Worm (Caenorhabditis elegans) whole organism, mixed stage, embryonic: ENCODE data around the gene taf-13.

Experiments used
- M03D4.4 ChIP-seq: sonication (generic microtip); optimal IDR thresholded peaks from 2 replicates; lab custom pipeline; 2017; ENCODE audit warnings: mild to moderate bottlenecking, missing genetic modification characterization, missing compliant biosample characterization
- bed-3 ChIP-seq: fragments of 200-800 bp; sonication (Bioruptor generic); optimal IDR thresholded peaks from 3 replicates; lab custom pipeline; 2018; ENCODE audit warnings: mild to moderate bottlenecking, missing genetic modification characterization, moderate library complexity, missing compliant biosample characterization
- blmp-1 ChIP-seq: fragments of 150-350 bp; optimal IDR thresholded peaks from 2 replicates; lab custom pipeline; 2014; ENCODE audit warnings: missing biosample characterization, missing genetic modification characterization
- ceh-39 ChIP-seq: fragments of 150-350 bp; optimal IDR thresholded peaks from 2 replicates; lab custom pipeline; 2014; ENCODE audit warnings: missing biosample characterization, missing genetic modification characterization
- ceh-43 ChIP-seq: fragments of 200-800 bp; sonication (Bioruptor generic); optimal IDR thresholded peaks from 2 replicates; lab custom pipeline; 2018; ENCODE audit warnings: mild to moderate bottlenecking, missing genetic modification characterization, moderate library complexity, missing compliant biosample characterization
- ceh-83 ChIP-seq: fragments of 200-800 bp; sonication (Bioruptor generic); optimal IDR thresholded peaks from 2 replicates; lab custom pipeline; 2018; ENCODE audit warnings: mild to moderate bottlenecking, missing genetic modification characterization, missing compliant biosample characterization
- ces-1 ChIP-seq: fragments of 150-350 bp; optimal IDR thresholded peaks from 2 replicates; lab custom pipeline; 2014; ENCODE audit warnings: missing biosample characterization, missing genetic modification reagents, missing genetic modification characterization
- cnd-1 ChIP-seq: fragments of 200-800 bp; sonication (Bioruptor generic); optimal IDR thresholded peaks from 2 replicates; lab custom pipeline; 2018; ENCODE audit warnings: mild to moderate bottlenecking, missing genetic modification characterization, missing compliant biosample characterization
- drap-1 ChIP-seq: fragments of 200-800 bp; sonication (Bioruptor generic); optimal IDR thresholded peaks from 3 replicates; lab custom pipeline; 2018; ENCODE audit warnings: mild to moderate bottlenecking, missing genetic modification characterization, missing compliant biosample characterization
- elt-1 ChIP-seq: sonication (generic microtip); optimal IDR thresholded peaks from 2 replicates; lab custom pipeline; 2017; ENCODE audit warnings: missing genetic modification characterization, mild to moderate bottlenecking, missing compliant biosample characterization, antibody characterized with exemption, moderate library complexity, borderline replicate concordance; ENCODE audit not compliant: insufficient read depth
- elt-3 ChIP-seq: fragments of 150-350 bp; optimal IDR thresholded peaks from 2 replicates; lab custom pipeline; 2014; ENCODE audit warnings: missing biosample characterization, missing genetic modification characterization
- flh-1 ChIP-seq: fragments of 200-800 bp; sonication (Bioruptor generic); optimal IDR thresholded peaks from 2 replicates; lab custom pipeline; 2018; ENCODE audit warnings: mild to moderate bottlenecking, missing genetic modification characterization, moderate library complexity, missing compliant biosample characterization
- ham-2 ChIP-seq: fragments of 200-800 bp; sonication (Bioruptor generic); optimal IDR thresholded peaks from 2 replicates; lab custom pipeline; 2018; ENCODE audit warnings: mild to moderate bottlenecking, missing genetic modification characterization, missing compliant biosample characterization
- hlh-1 ChIP-seq: fragments of 150-350 bp; optimal IDR thresholded peaks from 2 replicates; lab custom pipeline; 2014; ENCODE audit warnings: missing biosample characterization, missing genetic modification reagents, missing genetic modification characterization
- lin-13 ChIP-seq: fragments of 150-350 bp; optimal IDR thresholded peaks from 2 replicates; lab custom pipeline; 2014; ENCODE audit warnings: missing biosample characterization, missing genetic modification characterization
- lin-32 ChIP-seq: fragments of 200-800 bp; sonication (Bioruptor generic); optimal IDR thresholded peaks from 2 replicates; lab custom pipeline; 2018; ENCODE audit warnings: mild to moderate bottlenecking, missing genetic modification characterization, missing compliant biosample characterization
- lsy-2 ChIP-seq: fragments of 150-350 bp; optimal IDR thresholded peaks from 2 replicates; lab custom pipeline; 2014; ENCODE audit warnings: missing biosample characterization, missing genetic modification characterization
- mab-5 ChIP-seq: fragments of 150-350 bp; optimal IDR thresholded peaks from 2 replicates; lab custom pipeline; 2014; ENCODE audit warnings: missing biosample characterization, missing genetic modification characterization
- mep-1 ChIP-seq: fragments of 150-350 bp; optimal IDR thresholded peaks from 2 replicates; lab custom pipeline; 2017; ENCODE audit warnings: missing biosample characterization, missing genetic modification reagents, missing genetic modification characterization, inconsistent platforms
- mls-2 ChIP-seq: sonication (generic microtip); optimal IDR thresholded peaks from 2 replicates; lab custom pipeline; 2016; ENCODE audit warnings: mild to moderate bottlenecking, missing genetic modification characterization, moderate library complexity, missing compliant biosample characterization
- nhr-12 ChIP-seq: fragments of 150-350 bp; optimal IDR thresholded peaks from 2 replicates; lab custom pipeline; 2014; ENCODE audit warnings: missing biosample characterization, missing genetic modification characterization
- nhr-2 ChIP-seq: fragments of 150-350 bp; optimal IDR thresholded peaks from 2 replicates; lab custom pipeline; 2014; ENCODE audit warnings: missing biosample characterization, missing genetic modification characterization
- nhr-237 ChIP-seq: fragments of 150-350 bp; optimal IDR thresholded peaks from 2 replicates; lab custom pipeline; 2014; ENCODE audit warnings: missing biosample characterization, missing genetic modification characterization
- nhr-28 ChIP-seq: fragments of 150-350 bp; optimal IDR thresholded peaks from 2 replicates; lab custom pipeline; 2014; ENCODE audit warnings: missing biosample characterization, missing genetic modification characterization
- nhr-76 ChIP-seq: sonication (generic microtip); optimal IDR thresholded peaks from 2 replicates; lab custom pipeline; 2017; ENCODE audit warnings: missing biosample characterization, missing genetic modification characterization
- pha-4 ChIP-seq: fragments of 150-350 bp; optimal IDR thresholded peaks from 2 replicates; lab custom pipeline; 2018; ENCODE audit warnings: missing biosample characterization, missing genetic modification reagents, missing genetic modification characterization
- sem-2 ChIP-seq: fragments of 200-800 bp; sonication (Bioruptor generic); optimal IDR thresholded peaks from 2 replicates; lab custom pipeline; 2018; ENCODE audit warnings: mild to moderate bottlenecking, missing genetic modification characterization, missing compliant biosample characterization
- snpc-4 ChIP-seq: fragments of 150-350 bp; optimal IDR thresholded peaks from 2 replicates; lab custom pipeline; 2014; ENCODE audit warnings: missing biosample characterization, missing genetic modification characterization
- sptf-1 ChIP-seq: sonication (generic microtip); optimal IDR thresholded peaks from 2 replicates; lab custom pipeline; 2017; ENCODE audit warnings: mild to moderate bottlenecking, missing genetic modification characterization, moderate library complexity, missing compliant biosample characterization
- tbx-8 ChIP-seq: fragments of 200-800 bp; sonication (Bioruptor generic); optimal IDR thresholded peaks from 2 replicates; lab custom pipeline; 2018; ENCODE audit warnings: mild to moderate bottlenecking, missing genetic modification characterization, moderate library complexity, missing compliant biosample characterization
- unc-120 ChIP-seq: sonication (generic microtip); optimal IDR thresholded peaks from 2 replicates; lab custom pipeline; 2017; ENCODE audit warnings: missing genetic modification characterization, missing compliant biosample characterization; ENCODE audit not compliant: poor library complexity, severe bottlenecking
- unc-39 ChIP-seq: fragments of 150-350 bp; optimal IDR thresholded peaks from 2 replicates; lab custom pipeline; 2014; ENCODE audit warnings: missing biosample characterization, missing genetic modification characterization
- unc-62 ChIP-seq: fragments of 150-350 bp; optimal IDR thresholded peaks from 2 replicates; lab custom pipeline; 2014; ENCODE audit warnings: missing biosample characterization, missing genetic modification reagents, missing genetic modification characterization
- zip-8 ChIP-seq: fragments of 150-350 bp; optimal IDR thresholded peaks from 2 replicates; lab custom pipeline; 2014; ENCODE audit warnings: missing biosample characterization, missing genetic modification characterization
- ztf-11 ChIP-seq: fragments of 150-350 bp; optimal IDR thresholded peaks from 2 replicates; lab custom pipeline; 2014; ENCODE audit warnings: missing biosample characterization, missing genetic modification characterization

taf-13 gene

ce11 chrII:10566458-10566857 lies 39.0 kb downstream of the taf-13 start:
- no peak for TF ChIP-seq lsy-2 (tag; lab: Kevin White, UChicago)
- TF ChIP-seq unc-62 (GFP tag; lab: Kevin White, UChicago): no peak
- no peak for TF ChIP-seq nhr-237 (tag; lab: Kevin White, UChicago)
- no peak for TF ChIP-seq bed-3 (GFP tag; lab: Kevin White, UChicago)
- no peak for TF ChIP-seq sem-2 (GFP tag; lab: Kevin White, UChicago)
- TF ChIP-seq ceh-43: no peak
- TF ChIP-seq lin-32 (GFP tag; lab: Kevin White, UChicago): no peak
- TF ChIP-seq mab-5 (tag; lab: Kevin White, UChicago): no peak
- no peak for TF ChIP-seq ham-2
- no peak for TF ChIP-seq elt-3 (tag; lab: Kevin White, UChicago)
- no peak for TF ChIP-seq drap-1 (GFP tag; lab: Kevin White, UChicago)
- TF ChIP-seq ceh-83 (GFP tag; lab: Kevin White, UChicago): no peak
- TF ChIP-seq unc-39 (tag; lab: Kevin White, UChicago): no peak
- TF ChIP-seq tbx-8 (GFP tag; lab: Kevin White, UChicago): no peak
- no peak for TF ChIP-seq lin-13 (tag; lab: Kevin White, UChicago)
- TF ChIP-seq flh-1 (GFP tag; lab: Kevin White, UChicago): no peak
- no peak for TF ChIP-seq mls-2
- no peak for TF ChIP-seq snpc-4 (tag; lab: Kevin White, UChicago)
- TF ChIP-seq elt-1 (tag; lab: Kevin White, UChicago): no peak

- no peak for TF ChIP-seq ceh-39 (tag; lab: Kevin White, UChicago)
- TF ChIP-seq ceh-83 (GFP tag; lab: Kevin White, UChicago): no peak
- TF ChIP-seq nhr-28 (tag; lab: Kevin White, UChicago): no peak
- no peak for TF ChIP-seq sptf-1 (tag; lab: Kevin White, UChicago)
- no peak for TF ChIP-seq lsy-2 (tag; lab: Kevin White, UChicago)
- TF ChIP-seq ham-2: no peak
These were observed 40.8 kb downstream of the taf-13 start, which contains the start of the genes C06A1.6 and C06A1.7 for ce11 chrII:10564578-10564977. Gene C06A1.6 (minus strand): TSS chrII:10564678. Gene C06A1.7 (plus strand): TSS chrII:10564891.

ce11 chrII:10563368-10563767 lies 42.0 kb downstream of the taf-13 start, which contains the start of gene cdc-48.1:
Gene cdc-48.1 (minus strand): TSS chrII:10563407.
- TF ChIP-seq ces-1 (GFP tag; lab: Kevin White, UChicago) (peak; percentile 98), nhr-12 (tag; lab: Kevin White, UChicago) (peak; percentile 68), nhr-237 (tag; lab: Kevin White, UChicago) (peak; percentile 100), drap-1 (GFP tag; lab: Kevin White, UChicago) (peak; percentile 92), mab-5 (tag; lab: Kevin White, UChicago) (peak; percentile 84), ztf-11 (tag; lab: Kevin White, UChicago) (peak; percentile 80), elt-3 (tag; lab: Kevin White, UChicago) (peak; percentile 85), mep-1 (tag; lab: Kevin White, UChicago) (peak; percentile 100), lin-13 (tag; lab: Kevin White, UChicago) (peak; percentile 100), pha-4 (tag; lab: Kevin White, UChicago) (peak; percentile 98), lin-32 (GFP tag; lab: Kevin White, UChicago) (peak; percentile 37), mls-2 (peak; percentile 89), tbx-8 (GFP tag; lab: Kevin White, UChicago) (peak; percentile 72), bed-3 (GFP tag; lab: Kevin White, UChicago) (peak; percentile 63), flh-1 (GFP tag; lab: Kevin White, UChicago) (peak; percentile 49), ceh-39 (tag; lab: Kevin White, UChicago) (peak; percentile 99), nhr-76 (tag; lab: Kevin White, UChicago) (no peak), cnd-1 (tag; lab: Kevin White, UChicago) (peak; percentile 96), ceh-43 (peak; percentile 87), unc-39 (tag; lab: Kevin White, UChicago) (peak; percentile 36), blmp-1 (tag; lab: Kevin White, UChicago) (peak; percentile 79), hlh-1 (peak; percentile 88), zip-8 (no peak), sptf-1 (tag; lab: Kevin White, UChicago) (peak; percentile 97), nhr-28 (tag; lab: Kevin White, UChicago) (peak; percentile 87), unc-120 (tag; lab: Kevin White, UChicago) (peak; percentile 91), elt-1 (tag; lab: Kevin White, UChicago) (peak; percentile 68), lsy-2 (tag; lab: Kevin White, UChicago) (peak; percentile 95), sem-2 (GFP tag; lab: Kevin White, UChicago) (peak; percentile 30), unc-62 (GFP tag; lab: Kevin White, UChicago) (peak; percentile 97), snpc-4 (tag; lab: Kevin White, UChicago) (no peak), ham-2 (peak; percentile 84), nhr-2 (tag; lab: Kevin White, UChicago) (peak; percentile 74), ceh-83 (GFP tag; lab: Kevin White, UChicago) (peak; percentile 88), M03D4.4 (tag; lab: Kevin White, UChicago) (peak; percentile 92)
